Worm (Caenorhabditis elegans): ENCODE measurements around the gene str-8.
"Not testable (repeated sequence)": the region's sequence is repeated elsewhere in the genome, so short reads cannot be mapped to it uniquely, and the experiment has no call there.

DNA sequence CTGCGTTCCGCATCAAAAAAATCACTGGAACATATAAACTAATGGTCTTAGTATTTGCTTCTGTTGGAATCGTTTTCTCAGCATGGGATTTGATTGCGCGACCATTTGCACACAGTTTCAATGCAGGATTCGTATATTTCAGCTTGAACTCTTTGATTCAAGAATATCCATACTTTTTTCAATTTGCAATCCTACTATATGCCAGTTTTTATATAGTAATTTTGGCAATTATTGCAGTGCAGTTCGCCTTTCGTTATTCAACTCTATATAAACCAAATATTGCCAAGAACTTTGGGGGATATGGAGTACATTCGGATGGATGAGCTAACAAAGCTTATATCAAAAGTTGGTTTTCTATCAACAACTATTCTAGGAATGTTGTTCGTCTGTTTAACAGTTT lies 1.9 kb upstream of the str-8 start, which contains the start of gene str-5:
- not testable (repeated sequence) for TF ChIP-seq elt-4 (tag; optimal IDR thresholded peaks at IDR 0.05); unc-86 (tag; optimal IDR thresholded peaks at IDR 0.05); ets-4 (tag; optimal IDR thresholded peaks at IDR 0.05); ref-2 (tag; optimal IDR thresholded peaks at IDR 0.05); hlh-6 (tag; optimal IDR thresholded peaks at IDR 0.05); fkh-6 (tag; optimal IDR thresholded peaks at IDR 0.05); elt-2 (tag; optimal IDR thresholded peaks at IDR 0.05); pha-2 (tag; optimal IDR thresholded peaks at IDR 0.05); pag-3 (tag; optimal IDR thresholded peaks at IDR 0.05; ENCODE audit: borderline replicate concordance); ama-1 (optimal IDR thresholded peaks at IDR 0.05); pat-9 (tag; optimal IDR thresholded peaks at IDR 0.05); hlh-30 (tag; optimal IDR thresholded peaks at IDR 0.05; ENCODE audit: insufficient read depth)
